Worm (Caenorhabditis elegans) whole organism, young adult: Measurements from ENCODE around the gene Y42H9AR.5.

Source experiments
- C17E4.6 ChIP-seq: fragments of 200-800 bp; sonication (Bioruptor generic); IDR thresholded peaks from 2 replicates; pipeline ENCODE4 v1.3.6; 2022; ENCODE audit warnings: missing genetic modification reagents, missing genetic modification characterization, missing compliant biosample characterization
- F10E7.11 ChIP-seq: sonication (generic microtip); optimal IDR thresholded peaks from 2 replicates; lab custom pipeline; 2017; ENCODE audit warnings: mild to moderate bottlenecking, missing genetic modification characterization, moderate library complexity, missing compliant biosample characterization
- F33H1.4 ChIP-seq: fragments of 200-800 bp; sonication (Bioruptor generic); IDR thresholded peaks from 2 replicates; pipeline ENCODE4 v1.3.6; 2022; ENCODE audit warnings: missing genetic modification reagents, missing genetic modification characterization, missing compliant biosample characterization
- F57C9.4 ChIP-seq: sonication (generic microtip); optimal IDR thresholded peaks from 2 replicates; lab custom pipeline; 2017; ENCODE audit warnings: mild to moderate bottlenecking, missing genetic modification characterization, missing compliant biosample characterization
- T07F8.4 ChIP-seq: sonication (generic microtip); optimal IDR thresholded peaks from 2 replicates; lab custom pipeline; 2016; ENCODE audit warnings: mild to moderate bottlenecking, missing genetic modification characterization, moderate library complexity, missing compliant biosample characterization
- Y53F4B.3 ChIP-seq: fragments of 200-800 bp; sonication (Bioruptor generic); IDR thresholded peaks from 2 replicates; pipeline ENCODE4 v1.3.6; 2022; ENCODE audit warnings: missing genetic modification reagents, missing genetic modification characterization, missing compliant biosample characterization
- Y79H2A.3 ChIP-seq: fragments of 200-800 bp; sonication (Bioruptor generic); conservative IDR thresholded peaks from 2 replicates; pipeline ENCODE4 v1.3.6; 2022; ENCODE audit warnings: missing genetic modification reagents, missing genetic modification characterization, missing compliant biosample characterization
- atf-7 ChIP-seq: sonication (generic microtip); optimal IDR thresholded peaks from 2 replicates; lab custom pipeline; 2017; ENCODE audit warnings: mild to moderate bottlenecking, missing genetic modification characterization, missing compliant biosample characterization
- attf-5 ChIP-seq: fragments of 200-800 bp; sonication (Bioruptor generic); optimal IDR thresholded peaks from 2 replicates; lab custom pipeline; 2018; ENCODE audit warnings: mild to moderate bottlenecking, missing genetic modification characterization, missing compliant biosample characterization
- attf-6 ChIP-seq: fragments of 200-800 bp; sonication (Bioruptor generic); IDR thresholded peaks from 2 replicates; pipeline ENCODE4 v1.3.6; 2022; ENCODE audit warnings: missing genetic modification reagents, missing genetic modification characterization, missing compliant biosample characterization
- cebp-1 ChIP-seq, 2 experiments: fragments of 200-800 bp in 1 of 2; sonication (Bioruptor generic) in 1 of 2; sonication (generic microtip) in 1 of 2; IDR thresholded peaks in 1 of 2; optimal IDR thresholded peaks in 1 of 2; 2 replicates each; pipeline versions ENCODE4 v1.3.6 to Lab custom; 2017 to 2022; ENCODE audit warnings: missing compliant biosample characterization in 2 of 2, missing genetic modification characterization in 2 of 2, mild to moderate bottlenecking in 1 of 2, missing genetic modification reagents in 1 of 2, moderate library complexity in 1 of 2
- ceh-100 ChIP-seq: fragments of 200-800 bp; sonication (Bioruptor generic); IDR thresholded peaks from 2 replicates; pipeline ENCODE4 v1.3.6; 2022; ENCODE audit warnings: missing genetic modification reagents, missing genetic modification characterization, missing compliant biosample characterization
- ceh-27 ChIP-seq: fragments of 200-800 bp; sonication (Bioruptor generic); optimal IDR thresholded peaks from 2 replicates; lab custom pipeline; 2018; ENCODE audit warnings: mild to moderate bottlenecking, missing genetic modification characterization, moderate library complexity, missing compliant biosample characterization
- ceh-40 ChIP-seq: fragments of 200-800 bp; sonication (Bioruptor generic); IDR thresholded peaks from 2 replicates; pipeline ENCODE4 v1.3.6; 2022; ENCODE audit warnings: missing genetic modification characterization, missing compliant biosample characterization
- ceh-58 ChIP-seq: fragments of 200-800 bp; sonication (Bioruptor generic); IDR thresholded peaks from 2 replicates; pipeline ENCODE4 v1.3.6; 2022; ENCODE audit warnings: missing genetic modification characterization, missing compliant biosample characterization
- ceh-91 ChIP-seq: fragments of 200-800 bp; sonication (Bioruptor generic); IDR thresholded peaks from 2 replicates; pipeline ENCODE4 v1.3.6; 2022; ENCODE audit warnings: missing genetic modification reagents, missing genetic modification characterization, missing compliant biosample characterization
- die-1 ChIP-seq: sonication (generic microtip); optimal IDR thresholded peaks from 2 replicates; lab custom pipeline; 2016; ENCODE audit warnings: missing genotype, mild to moderate bottlenecking, missing genetic modification characterization, missing compliant biosample characterization
- dox-1 ChIP-seq: fragments of 200-800 bp; sonication (Bioruptor generic); IDR thresholded peaks from 2 replicates; pipeline ENCODE4 v1.3.6; 2022; ENCODE audit warnings: missing genetic modification reagents, missing genetic modification characterization, missing compliant biosample characterization
- efl-1 ChIP-seq: fragments of 150-350 bp; optimal IDR thresholded peaks from 2 replicates; lab custom pipeline; 2014; ENCODE audit warnings: missing biosample characterization, missing genetic modification reagents, missing genetic modification characterization
- egl-44 ChIP-seq: fragments of 200-800 bp; sonication (Bioruptor generic); IDR thresholded peaks from 2 replicates; pipeline ENCODE4 v1.3.6; 2022; ENCODE audit warnings: missing genetic modification reagents, missing genetic modification characterization, missing compliant biosample characterization
- fkh-3 ChIP-seq: sonication (generic microtip); optimal IDR thresholded peaks from 2 replicates; lab custom pipeline; 2016; ENCODE audit warnings: mild to moderate bottlenecking, missing genetic modification characterization, missing compliant biosample characterization
- gei-17 ChIP-seq: fragments of 200-800 bp; sonication (Bioruptor generic); optimal IDR thresholded peaks from 2 replicates; lab custom pipeline; 2018; ENCODE audit warnings: mild to moderate bottlenecking, missing genetic modification characterization, missing compliant biosample characterization
- him-1 ChIP-seq: sonication (generic microtip); optimal IDR thresholded peaks from 2 replicates; lab custom pipeline; 2016; ENCODE audit warnings: missing genotype, missing genetic modification reagents, missing genetic modification characterization, missing compliant biosample characterization
- hlh-12 ChIP-seq: sonication (generic microtip); optimal IDR thresholded peaks from 2 replicates; lab custom pipeline; 2016; ENCODE audit warnings: missing genetic modification characterization, missing compliant biosample characterization
- hlh-26 ChIP-seq: fragments of 200-800 bp; sonication (Bioruptor generic); conservative IDR thresholded peaks from 2 replicates; pipeline ENCODE4 v1.3.6; 2022; ENCODE audit warnings: missing genetic modification reagents, missing genetic modification characterization, missing compliant biosample characterization
- hmg-1.2 ChIP-seq: fragments of 200-800 bp; sonication (Bioruptor generic); IDR thresholded peaks from 2 replicates; pipeline ENCODE4 v1.3.6; 2022; ENCODE audit warnings: missing genetic modification reagents, missing genetic modification characterization, missing compliant biosample characterization
- hmg-20 ChIP-seq: fragments of 200-800 bp; sonication (Bioruptor generic); IDR thresholded peaks from 2 replicates; pipeline ENCODE4 v1.3.6; 2022; ENCODE audit warnings: missing genetic modification reagents, missing genetic modification characterization, missing compliant biosample characterization
- hsf-1 ChIP-seq: fragments of 200-800 bp; sonication (Bioruptor generic); IDR thresholded peaks from 2 replicates; pipeline ENCODE4 v1.3.6; 2022; ENCODE audit warnings: missing genetic modification reagents, missing genetic modification characterization, missing compliant biosample characterization
- let-607 ChIP-seq, 2 experiments: fragments of 200-800 bp in 1 of 2; sonication (Bioruptor generic) in 1 of 2; sonication (generic microtip) in 1 of 2; optimal IDR thresholded peaks; 2 replicates each; lab custom pipeline; 2016 to 2018; ENCODE audit warnings: mild to moderate bottlenecking in 2 of 2, missing compliant biosample characterization in 2 of 2, missing genetic modification characterization in 2 of 2, moderate library complexity in 2 of 2, missing genotype in 1 of 2
- lin-26 ChIP-seq: fragments of 200-800 bp; sonication (Bioruptor generic); IDR thresholded peaks from 2 replicates; pipeline ENCODE4 v1.3.6; 2022; ENCODE audit warnings: missing genetic modification reagents, missing genetic modification characterization, missing compliant biosample characterization
- lin-35 ChIP-seq, 3 experiments: fragments of 150-350 bp in 2 of 3; sonication (generic microtip) in 1 of 3; optimal IDR thresholded peaks; 2 replicates each; lab custom pipeline; 2014 to 2018; ENCODE audit warnings: missing biosample characterization in 3 of 3, missing genetic modification characterization in 3 of 3, missing genetic modification reagents in 3 of 3
- lin-54 ChIP-seq: fragments of 200-800 bp; sonication (Bioruptor generic); optimal IDR thresholded peaks from 2 replicates; lab custom pipeline; 2018; ENCODE audit warnings: mild to moderate bottlenecking, missing genetic modification characterization, missing compliant biosample characterization
- lir-1 ChIP-seq: fragments of 200-800 bp; sonication (Bioruptor generic); conservative IDR thresholded peaks from 2 replicates; pipeline ENCODE4 v1.3.6; 2022; ENCODE audit warnings: missing genetic modification reagents, missing genetic modification characterization, missing compliant biosample characterization
- madf-3 ChIP-seq: fragments of 200-800 bp; sonication (Bioruptor generic); IDR thresholded peaks from 2 replicates; pipeline ENCODE4 v1.3.6; 2022; ENCODE audit warnings: missing genetic modification reagents, missing genetic modification characterization, missing compliant biosample characterization
- mes-4 ChIP-seq: sonication (generic microtip); optimal IDR thresholded peaks from 2 replicates; lab custom pipeline; 2016; ENCODE audit warnings: missing genotype, missing genetic modification characterization, missing compliant biosample characterization
- nhr-120 ChIP-seq: fragments of 200-800 bp; sonication (Bioruptor generic); IDR thresholded peaks from 2 replicates; pipeline ENCODE4 v1.3.6; 2022; ENCODE audit warnings: missing genetic modification characterization, missing compliant biosample characterization
- nhr-27 ChIP-seq: fragments of 200-800 bp; sonication (Bioruptor generic); optimal IDR thresholded peaks from 2 replicates; lab custom pipeline; 2018; ENCODE audit warnings: mild to moderate bottlenecking, missing genetic modification characterization, moderate library complexity, missing compliant biosample characterization
- rpc-1 ChIP-seq, 2 experiments: fragments of 150-350 bp in 1 of 2; sonication (generic microtip) in 1 of 2; optimal IDR thresholded peaks; 2 replicates each; lab custom pipeline; 2014 to 2018; ENCODE audit warnings: missing biosample characterization in 1 of 2, missing genetic modification characterization in 1 of 2, missing genetic modification reagents in 1 of 2, missing genotype in 1 of 2
- sdz-38 ChIP-seq: sonication (generic microtip); optimal IDR thresholded peaks from 2 replicates; lab custom pipeline; 2016; ENCODE audit warnings: missing genotype, missing genetic modification characterization, missing compliant biosample characterization
- sea-2 ChIP-seq: fragments of 200-800 bp; sonication (Bioruptor generic); IDR thresholded peaks from 2 replicates; pipeline ENCODE4 v1.3.6; 2022; ENCODE audit warnings: missing genetic modification characterization, missing compliant biosample characterization
- snpc-1.1 ChIP-seq: sonication (generic microtip); optimal IDR thresholded peaks from 2 replicates; lab custom pipeline; 2017; ENCODE audit warnings: missing genetic modification characterization, mild to moderate bottlenecking, missing compliant biosample characterization, antibody characterized with exemption, moderate library complexity, missing genotype, missing genetic modification reagents; ENCODE audit not compliant: insufficient read depth
- snpc-3.4 ChIP-seq: sonication (generic microtip); optimal IDR thresholded peaks from 2 replicates; lab custom pipeline; 2017; ENCODE audit warnings: missing genetic modification characterization, mild to moderate bottlenecking, missing compliant biosample characterization, antibody characterized with exemption, moderate library complexity, missing genotype, missing genetic modification reagents
- sptf-2 ChIP-seq: fragments of 200-800 bp; sonication (Bioruptor generic); optimal IDR thresholded peaks from 2 replicates; lab custom pipeline; 2018; ENCODE audit warnings: mild to moderate bottlenecking, missing genetic modification characterization, missing compliant biosample characterization
- tbx-9 ChIP-seq: sonication (generic microtip); optimal IDR thresholded peaks from 2 replicates; lab custom pipeline; 2016; ENCODE audit warnings: borderline replicate concordance, missing genetic modification characterization, inconsistent platforms, missing compliant biosample characterization
- tlf-1 ChIP-seq: fragments of 200-800 bp; sonication (Bioruptor generic); optimal IDR thresholded peaks from 2 replicates; lab custom pipeline; 2018; ENCODE audit warnings: mild to moderate bottlenecking, missing genetic modification characterization, missing compliant biosample characterization
- unc-62 ChIP-seq: fragments of 150-350 bp; optimal IDR thresholded peaks from 2 replicates; lab custom pipeline; 2014; ENCODE audit warnings: missing biosample characterization, missing genetic modification reagents, missing genetic modification characterization
- xnd-1 ChIP-seq: sonication (generic microtip); optimal IDR thresholded peaks from 2 replicates; lab custom pipeline; 2016; ENCODE audit warnings: missing genotype, missing genetic modification reagents, missing genetic modification characterization, missing compliant biosample characterization
- ztf-28 ChIP-seq: fragments of 200-800 bp; sonication (Bioruptor generic); IDR thresholded peaks from 2 replicates; pipeline ENCODE4 v1.3.6; 2022; ENCODE audit warnings: missing genetic modification reagents, missing genetic modification characterization, missing compliant biosample characterization
- ztf-3 ChIP-seq: fragments of 200-800 bp; sonication (Bioruptor generic); optimal IDR thresholded peaks from 2 replicates; lab custom pipeline; 2018; ENCODE audit warnings: mild to moderate bottlenecking, missing genetic modification characterization, missing compliant biosample characterization

Y42H9AR.5 gene

DNA sequence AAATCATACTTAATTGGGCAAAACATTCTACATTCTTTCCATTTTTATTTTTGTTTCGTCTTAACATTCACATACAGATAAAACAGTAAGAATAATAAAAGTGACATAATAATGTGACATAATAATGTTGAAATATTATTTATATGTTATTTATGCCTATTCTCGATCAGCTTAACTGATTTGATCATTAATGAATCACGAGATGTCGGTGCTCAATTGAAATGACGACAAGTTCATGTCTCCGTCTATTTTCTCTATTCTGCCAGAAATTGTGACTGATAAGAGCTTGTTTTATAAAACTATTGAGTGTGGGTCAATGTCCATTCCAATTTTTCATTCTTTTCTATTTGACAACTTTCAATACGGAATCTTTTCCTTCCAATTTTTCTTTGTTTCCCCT lies 49.4 kb downstream of the Y42H9AR.5 start (continued):
- TF ChIP-seq ceh-40: no peak
- peak; percentile 84 for TF ChIP-seq unc-62 (GFP tag; lab: Kevin White, UChicago)
- no peak for TF ChIP-seq sdz-38 (tag; lab: Kevin White, UChicago)
- no peak for TF ChIP-seq nhr-120 (GFP tag; lab: Robert Waterston, UW)
- no peak for TF ChIP-seq F33H1.4 (GFP tag; lab: Robert Waterston, UW)
- no peak for TF ChIP-seq T07F8.4 (tag; lab: Kevin White, UChicago)
- TF ChIP-seq hmg-1.2: no peak
- TF ChIP-seq snpc-3.4 (tag; lab: Kevin White, UChicago): no peak
- TF ChIP-seq Y79H2A.3 (GFP tag; lab: Robert Waterston, UW): no peak
- TF ChIP-seq fkh-3 (tag; lab: Kevin White, UChicago): no peak
- TF ChIP-seq hlh-26 (GFP tag; lab: Robert Waterston, UW): no peak
- no peak for TF ChIP-seq snpc-1.1 (tag; lab: Kevin White, UChicago)
- TF ChIP-seq ztf-3 (GFP tag; lab: Kevin White, UChicago): no peak
- TF ChIP-seq attf-5 (GFP tag; lab: Kevin White, UChicago): no peak
- no peak for TF ChIP-seq rpc-1 (optimal IDR thresholded peaks at IDR 0.05; lab: Kevin White, UChicago)
- TF ChIP-seq rpc-1 (tag; optimal IDR thresholded peaks at IDR 0.05; lab: Kevin White, UChicago): no peak
- TF ChIP-seq efl-1 (GFP tag; lab: Kevin White, UChicago): no peak
- no peak for TF ChIP-seq lir-1 (GFP tag; lab: Robert Waterston, UW)
- TF ChIP-seq atf-7 (tag; lab: Kevin White, UChicago): peak; percentile 3
- TF ChIP-seq him-1: no peak
- no peak for TF ChIP-seq ceh-91 (GFP tag; lab: Robert Waterston, UW)
- TF ChIP-seq lin-35 (GFP tag; optimal IDR thresholded peaks at IDR 0.05; lab: Kevin White, UChicago): no peak
- no peak for TF ChIP-seq sea-2 (GFP tag; lab: Robert Waterston, UW)
- TF ChIP-seq dox-1 (GFP tag; lab: Robert Waterston, UW): peak; percentile 34; the same call in 1 of the 2 replicates
- TF ChIP-seq egl-44: no peak
- no peak for TF ChIP-seq hmg-20 (GFP tag; lab: Robert Waterston, UW)
- TF ChIP-seq Y53F4B.3 (GFP tag; lab: Robert Waterston, UW): no peak
- TF ChIP-seq F57C9.4 (tag; lab: Kevin White, UChicago): no peak
- no peak for TF ChIP-seq lin-54
- TF ChIP-seq attf-6 (GFP tag; lab: Robert Waterston, UW): no peak
- TF ChIP-seq hsf-1: no peak
- TF ChIP-seq ztf-28 (GFP tag; lab: Robert Waterston, UW): no peak
- no peak for TF ChIP-seq let-607 (tag; optimal IDR thresholded peaks at IDR 0.05; lab: Kevin White, UChicago)
- TF ChIP-seq hlh-12 (tag; lab: Kevin White, UChicago): no peak
- TF ChIP-seq tlf-1 (GFP tag; lab: Kevin White, UChicago): no peak
- no peak for TF ChIP-seq lin-26 (GFP tag; lab: Robert Waterston, UW)
- TF ChIP-seq cebp-1 (GFP tag; IDR thresholded peaks at IDR 0.05; lab: Robert Waterston, UW): no peak
- TF ChIP-seq cebp-1 (tag; optimal IDR thresholded peaks at IDR 0.05; lab: Kevin White, UChicago): peak; percentile 65
- no peak for TF ChIP-seq madf-3
- TF ChIP-seq sptf-2 (GFP tag; lab: Kevin White, UChicago): no peak

DNA sequence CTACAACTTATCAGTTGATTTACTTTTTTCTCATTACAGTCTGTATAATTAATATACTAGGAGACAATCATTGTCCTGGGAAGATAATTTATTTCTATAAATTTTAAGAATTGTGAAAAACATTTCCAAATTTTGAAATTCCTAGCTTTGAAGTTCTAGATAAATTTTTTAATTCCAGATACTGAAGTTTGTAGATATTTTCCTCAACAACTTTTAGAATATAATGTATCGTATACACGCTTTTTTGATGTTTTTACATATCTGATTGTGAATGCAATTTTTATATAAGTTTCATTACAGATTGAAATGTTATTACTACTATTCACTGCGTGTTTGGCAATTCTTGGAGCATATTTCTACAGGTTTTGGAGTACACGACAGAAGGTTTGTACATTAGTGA lies 49.8 kb downstream of the Y42H9AR.5 start, which contains the start of gene faah-2:
Gene faah-2, plus strand, starts transcription at position 301 of the 400 bp plus-strand sequence.
- TF ChIP-seq xnd-1 (tag; lab: Kevin White, UChicago) (no peak), ceh-100 (GFP tag; lab: Robert Waterston, UW) (no peak), C17E4.6 (GFP tag; lab: Robert Waterston, UW) (no peak), tbx-9 (tag; lab: Kevin White, UChicago) (no peak), nhr-27 (tag; lab: Kevin White, UChicago) (no peak), hlh-12 (tag; lab: Kevin White, UChicago) (no peak), gei-17 (GFP tag; lab: Kevin White, UChicago) (no peak), Y79H2A.3 (GFP tag; lab: Robert Waterston, UW) (no peak), mes-4 (no peak), F10E7.11 (tag; lab: Kevin White, UChicago) (no peak), rpc-1 (optimal IDR thresholded peaks at IDR 0.05; lab: Kevin White, UChicago) (no peak), rpc-1 (tag; optimal IDR thresholded peaks at IDR 0.05; lab: Kevin White, UChicago) (no peak), ceh-58 (GFP tag; lab: Robert Waterston, UW) (no peak), ceh-27 (GFP tag; lab: Kevin White, UChicago) (no peak), die-1 (tag; lab: Kevin White, UChicago) (no peak)
